Worm (Caenorhabditis elegans) whole organism, L4 larva: ENCODE measurements around the gene cnt-1.

Experiments
- D1046.2 ChIP-seq: fragments of 200-800 bp; sonication (Bioruptor generic); IDR thresholded peaks from 2 replicates; pipeline ENCODE4 v1.3.6; 2022; ENCODE audit warnings: missing genetic modification characterization, missing compliant biosample characterization
- F10B5.3 ChIP-seq: sonication (generic microtip); optimal IDR thresholded peaks from 2 replicates; lab custom pipeline; 2016; ENCODE audit warnings: mild to moderate bottlenecking, missing genetic modification characterization, missing compliant biosample characterization
- R02D3.7 ChIP-seq: fragments of 150-350 bp; sonication (generic microtip); optimal IDR thresholded peaks from 3 replicates; lab custom pipeline; 2014; ENCODE audit warnings: missing biosample characterization, missing genetic modification characterization
- Y5F2A.4 ChIP-seq: fragments of 200-800 bp; sonication (Bioruptor generic); optimal IDR thresholded peaks from 2 replicates; lab custom pipeline; 2018; ENCODE audit warnings: mild to moderate bottlenecking, missing genetic modification characterization, missing compliant biosample characterization
- Y75B8A.6 ChIP-seq: fragments of 200-800 bp; sonication (Bioruptor generic); IDR thresholded peaks from 2 replicates; pipeline ENCODE4 v1.3.6; 2022; ENCODE audit warnings: missing genetic modification reagents, missing genetic modification characterization, missing compliant biosample characterization
- ZK546.5 ChIP-seq, 2 experiments: sonication (generic microtip); optimal IDR thresholded peaks; 2 replicates each; lab custom pipeline; 2017; ENCODE audit warnings: missing biosample characterization in 2 of 2, missing genetic modification characterization in 2 of 2
- aha-1 ChIP-seq: fragments of 150-350 bp; peaks from one replicate; lab custom pipeline; 2014; ENCODE audit warnings: missing biosample characterization, missing genetic modification characterization
- aly-2 ChIP-seq: sonication (generic microtip); optimal IDR thresholded peaks from 2 replicates; lab custom pipeline; 2018; ENCODE audit warnings: missing biosample characterization, missing genetic modification characterization
- ama-1 ChIP-seq: fragments of 150-350 bp; optimal IDR thresholded peaks from 2 replicates; lab custom pipeline; 2014; ENCODE audit warnings: inconsistent platforms, mixed read lengths
- attf-4 ChIP-seq: sonication (generic microtip); optimal IDR thresholded peaks from 3 replicates; lab custom pipeline; 2017; ENCODE audit warnings: missing biosample characterization, missing genetic modification characterization
- ces-1 ChIP-seq: fragments of 150-350 bp; sonication (generic microtip); optimal IDR thresholded peaks from 4 replicates; lab custom pipeline; 2014; ENCODE audit warnings: missing biosample characterization, missing genetic modification reagents, missing genetic modification characterization
- daf-16 ChIP-seq, 3 experiments: sonication (generic microtip); optimal IDR thresholded peaks; 2 replicates each; lab custom pipeline; 2016 to 2017; ENCODE audit warnings: missing genetic modification characterization in 3 of 3, missing genetic modification reagents in 3 of 3, mild to moderate bottlenecking in 2 of 3, missing compliant biosample characterization in 2 of 3, missing biosample characterization in 1 of 3, moderate library complexity in 1 of 3
- daf-19 ChIP-seq: fragments of 200-800 bp; sonication (Bioruptor generic); conservative IDR thresholded peaks from 2 replicates; pipeline ENCODE4 v1.3.6; 2022; ENCODE audit warnings: missing genetic modification characterization, missing compliant biosample characterization
- dmd-6 ChIP-seq: fragments of 200-800 bp; sonication (Bioruptor generic); IDR thresholded peaks from 2 replicates; pipeline ENCODE4 v1.3.6; 2022; ENCODE audit warnings: missing genetic modification reagents, missing genetic modification characterization, missing compliant biosample characterization
- dmd-9 ChIP-seq: fragments of 200-800 bp; sonication (Bioruptor generic); IDR thresholded peaks from 2 replicates; pipeline ENCODE4 v1.3.6; 2022; ENCODE audit warnings: missing genetic modification reagents, missing genetic modification characterization, missing compliant biosample characterization
- dve-1 ChIP-seq: sonication (generic microtip); optimal IDR thresholded peaks from 2 replicates; lab custom pipeline; 2017; ENCODE audit warnings: antibody characterized with exemption, mild to moderate bottlenecking, missing genetic modification characterization, missing compliant biosample characterization; ENCODE audit not compliant: insufficient read depth
- egl-27 ChIP-seq: sonication (generic microtip); optimal IDR thresholded peaks from 3 replicates; lab custom pipeline; 2017; ENCODE audit warnings: missing biosample characterization, missing genetic modification reagents, missing genetic modification characterization
- egl-43 ChIP-seq: fragments of 200-800 bp; sonication (Bioruptor generic); IDR thresholded peaks from 2 replicates; pipeline ENCODE4 v1.3.6; 2022; ENCODE audit warnings: missing genetic modification reagents, missing genetic modification characterization, missing compliant biosample characterization
- hlh-11 ChIP-seq: fragments of 200-800 bp; sonication (Bioruptor generic); optimal IDR thresholded peaks from 2 replicates; lab custom pipeline; 2018; ENCODE audit warnings: mild to moderate bottlenecking, missing genetic modification characterization, missing compliant biosample characterization
- hlh-30 ChIP-seq: sonication (generic microtip); optimal IDR thresholded peaks from 2 replicates; lab custom pipeline; 2017; ENCODE audit warnings: antibody characterized with exemption, mild to moderate bottlenecking, missing genetic modification characterization, missing compliant biosample characterization; ENCODE audit not compliant: insufficient read depth
- jun-1 ChIP-seq: fragments of 150-350 bp; optimal IDR thresholded peaks from 2 replicates; lab custom pipeline; 2014; ENCODE audit warnings: missing biosample characterization, missing genetic modification reagents, missing genetic modification characterization
- lim-7 ChIP-seq: fragments of 200-800 bp; sonication (Bioruptor generic); IDR thresholded peaks from 2 replicates; pipeline ENCODE4 v1.3.6; 2022; ENCODE audit warnings: missing genetic modification characterization, missing compliant biosample characterization
- lin-1 ChIP-seq: fragments of 200-800 bp; sonication (Bioruptor generic); IDR thresholded peaks from 2 replicates; pipeline ENCODE4 v1.3.6; 2022; ENCODE audit warnings: missing genetic modification reagents, missing genetic modification characterization, missing compliant biosample characterization
- lir-3 ChIP-seq: sonication (generic microtip); optimal IDR thresholded peaks from 2 replicates; lab custom pipeline; 2016; ENCODE audit warnings: mild to moderate bottlenecking, missing genetic modification characterization, missing compliant biosample characterization
- lsy-2 ChIP-seq, 2 experiments: fragments of 150-350 bp in 1 of 2; sonication (generic microtip) in 1 of 2; optimal IDR thresholded peaks; 2 replicates each; lab custom pipeline; 2014 to 2017; ENCODE audit warnings: missing biosample characterization in 2 of 2, missing genetic modification characterization in 2 of 2
- madf-9 ChIP-seq: fragments of 200-800 bp; sonication (Bioruptor generic); conservative IDR thresholded peaks from 2 replicates; pipeline ENCODE4 v1.3.6; 2022; ENCODE audit warnings: missing genetic modification reagents, missing genetic modification characterization, missing compliant biosample characterization
- mdl-1 ChIP-seq, 2 experiments: fragments of 150-350 bp in 1 of 2; sonication (generic microtip) in 1 of 2; optimal IDR thresholded peaks; 2 replicates each; lab custom pipeline; 2014 to 2017; ENCODE audit warnings: missing biosample characterization in 2 of 2, missing genetic modification characterization in 2 of 2
- mdt-29 ChIP-seq: fragments of 200-800 bp; sonication (Bioruptor generic); IDR thresholded peaks from 2 replicates; pipeline ENCODE4 v1.3.6; 2022; ENCODE audit warnings: missing genetic modification reagents, missing genetic modification characterization, missing compliant biosample characterization
- mep-1 ChIP-seq: fragments of 150-350 bp; sonication (generic microtip); optimal IDR thresholded peaks from 3 replicates; lab custom pipeline; 2014; ENCODE audit warnings: missing biosample characterization, missing genetic modification characterization
- mes-2 ChIP-seq: sonication (generic microtip); optimal IDR thresholded peaks from 2 replicates; lab custom pipeline; 2016; ENCODE audit warnings: missing genotype, mild to moderate bottlenecking, missing genetic modification characterization, missing compliant biosample characterization; ENCODE audit not compliant: poor library complexity, severe bottlenecking
- mxl-3 ChIP-seq: fragments of 200-800 bp; sonication (Bioruptor generic); optimal IDR thresholded peaks from 2 replicates; lab custom pipeline; 2018; ENCODE audit warnings: mild to moderate bottlenecking, missing genetic modification characterization, missing compliant biosample characterization
- nhr-11 ChIP-seq: fragments of 150-350 bp; optimal IDR thresholded peaks from 2 replicates; lab custom pipeline; 2014; ENCODE audit warnings: missing biosample characterization, missing genetic modification characterization
- nhr-111 ChIP-seq: fragments of 200-800 bp; sonication (Bioruptor generic); optimal IDR thresholded peaks from 2 replicates; lab custom pipeline; 2018; ENCODE audit warnings: mild to moderate bottlenecking, missing genetic modification characterization, missing compliant biosample characterization
- nhr-28 ChIP-seq: fragments of 150-350 bp; optimal IDR thresholded peaks from 2 replicates; lab custom pipeline; 2014; ENCODE audit warnings: missing biosample characterization, missing genetic modification characterization
- nhr-41 ChIP-seq: fragments of 200-800 bp; sonication (Bioruptor generic); IDR thresholded peaks from 2 replicates; pipeline ENCODE4 v1.3.6; 2022; ENCODE audit warnings: missing genetic modification reagents, missing genetic modification characterization, missing compliant biosample characterization
- nhr-42 ChIP-seq: fragments of 200-800 bp; sonication (Bioruptor generic); IDR thresholded peaks from 2 replicates; pipeline ENCODE4 v1.3.6; 2022; ENCODE audit warnings: missing genetic modification characterization, missing compliant biosample characterization
- nhr-48 ChIP-seq: sonication (generic microtip); optimal IDR thresholded peaks from 2 replicates; lab custom pipeline; 2016; ENCODE audit warnings: mild to moderate bottlenecking, missing genetic modification characterization, missing compliant biosample characterization
- nhr-6 ChIP-seq: fragments of 150-350 bp; optimal IDR thresholded peaks from 2 replicates; lab custom pipeline; 2014; ENCODE audit warnings: missing biosample characterization, missing genetic modification characterization
- nhr-76 ChIP-seq: fragments of 150-350 bp; optimal IDR thresholded peaks from 2 replicates; lab custom pipeline; 2014; ENCODE audit warnings: missing biosample characterization, missing genetic modification characterization
- nhr-77 ChIP-seq: fragments of 150-350 bp; optimal IDR thresholded peaks from 2 replicates; lab custom pipeline; 2014; ENCODE audit warnings: missing biosample characterization, missing genetic modification characterization
- rbr-2 ChIP-seq: sonication (generic microtip); optimal IDR thresholded peaks from 2 replicates; lab custom pipeline; 2016; ENCODE audit warnings: missing genotype, missing genetic modification characterization, missing compliant biosample characterization
- saeg-2 ChIP-seq: fragments of 200-800 bp; sonication (Bioruptor generic); IDR thresholded peaks from 2 replicates; pipeline ENCODE4 v1.3.6; 2022; ENCODE audit warnings: missing genetic modification reagents, missing genetic modification characterization, missing compliant biosample characterization
- sdz-12 ChIP-seq: fragments of 200-800 bp; sonication (Bioruptor generic); optimal IDR thresholded peaks from 2 replicates; lab custom pipeline; 2018; ENCODE audit warnings: mild to moderate bottlenecking, missing genetic modification characterization, missing compliant biosample characterization
- set-16 ChIP-seq: fragments of 200-800 bp; sonication (Bioruptor generic); IDR thresholded peaks from 2 replicates; pipeline ENCODE4 v1.3.6; 2022; ENCODE audit warnings: missing genetic modification reagents, missing genetic modification characterization, missing compliant biosample characterization
- snpc-1.2 ChIP-seq: fragments of 200-800 bp; sonication (Bioruptor generic); IDR thresholded peaks from 2 replicates; pipeline ENCODE4 v1.3.6; 2022; ENCODE audit warnings: missing genetic modification reagents, missing genetic modification characterization, missing compliant biosample characterization
- tra-1 ChIP-seq: fragments of 200-800 bp; sonication (Bioruptor generic); IDR thresholded peaks from 2 replicates; pipeline ENCODE4 v1.3.6; 2022; ENCODE audit warnings: missing genetic modification reagents, missing genetic modification characterization, missing compliant biosample characterization
- unc-39 ChIP-seq: sonication (generic microtip); optimal IDR thresholded peaks from 2 replicates; lab custom pipeline; 2017; ENCODE audit warnings: missing biosample characterization, missing genetic modification characterization
- unc-62 ChIP-seq, 3 experiments: fragments of 150-350 bp in 1 of 3; sonication (generic microtip); optimal IDR thresholded peaks in 2 of 3; peaks in 1 of 3; 1 replicate in 1 of 3; 2 replicates in 2 of 3; lab custom pipeline; 2014 to 2017; ENCODE audit warnings: missing biosample characterization in 3 of 3, missing genetic modification characterization in 3 of 3, missing genetic modification reagents in 3 of 3, missing genotype in 1 of 3
- zag-1 ChIP-seq: fragments of 150-350 bp; optimal IDR thresholded peaks from 2 replicates; lab custom pipeline; 2014; ENCODE audit warnings: missing biosample characterization, missing genetic modification characterization
- zip-11 ChIP-seq: fragments of 200-800 bp; sonication (Bioruptor generic); IDR thresholded peaks from 2 replicates; pipeline ENCODE4 v1.3.6; 2022; ENCODE audit warnings: missing genetic modification characterization, missing compliant biosample characterization
- ztf-7 ChIP-seq: fragments of 150-350 bp; optimal IDR thresholded peaks from 2 replicates; lab custom pipeline; 2014; ENCODE audit warnings: missing biosample characterization, missing genetic modification characterization

cnt-1 gene

ce11 chrII:12051601-12052000 is 37.1 kb downstream of the cnt-1 start:
- no peak for TF ChIP-seq nhr-111 (GFP tag; lab: Kevin White, UChicago)
- TF ChIP-seq mep-1 (tag; lab: Kevin White, UChicago) = peak; percentile 14
- no peak for TF ChIP-seq zip-11
- peak; percentile 28 for TF ChIP-seq mxl-3 (GFP tag; lab: Kevin White, UChicago)
- TF ChIP-seq nhr-6 (tag; lab: Kevin White, UChicago) = no peak
- TF ChIP-seq nhr-77 (tag; lab: Kevin White, UChicago) = peak; percentile 4
- TF ChIP-seq saeg-2 (GFP tag; lab: Robert Waterston, UW) = no peak
- TF ChIP-seq dve-1 = peak; percentile 36
- no peak for TF ChIP-seq lir-3 (tag; lab: Kevin White, UChicago)
- TF ChIP-seq mes-2 (tag; lab: Kevin White, UChicago) = no peak
- TF ChIP-seq F10B5.3 = no peak
- TF ChIP-seq nhr-76 (tag; lab: Kevin White, UChicago) = no peak
- TF ChIP-seq ama-1 (lab: Kevin White, UChicago) = no peak
- no peak for TF ChIP-seq attf-4 (tag; lab: Kevin White, UChicago)
- no peak for TF ChIP-seq D1046.2
- no peak for TF ChIP-seq egl-43 (GFP tag; lab: Robert Waterston, UW)
- TF ChIP-seq daf-19 (GFP tag; lab: Robert Waterston, UW) = no peak
- no peak for TF ChIP-seq rbr-2 (tag; lab: Kevin White, UChicago)
- TF ChIP-seq R02D3.7 = no peak
- 0 out of 2 replicates have a peak, but pooled peaks have one; percentile 25 for TF ChIP-seq tra-1
- TF ChIP-seq aly-2 (tag; lab: Kevin White, UChicago) = no peak
- TF ChIP-seq daf-16 (GFP tag; optimal IDR thresholded peaks at IDR 0.05; lab: Kevin White, UChicago) = no peak
- no peak for TF ChIP-seq daf-16 (tag; optimal IDR thresholded peaks at IDR 0.05; lab: Kevin White, UChicago)
- peak; percentile 64 for TF ChIP-seq hlh-11
- TF ChIP-seq dmd-9 (GFP tag; lab: Robert Waterston, UW) = no peak
- TF ChIP-seq madf-9 = no peak
- TF ChIP-seq nhr-41 = no peak
- TF ChIP-seq nhr-11 = no peak
- peak; percentile 92 for TF ChIP-seq aha-1
- peak; percentile 81 for TF ChIP-seq hlh-30
- TF ChIP-seq mdt-29 = peak; percentile 74; the same call in 1 of the 2 replicates
- peak in 1 of 2 experiments; percentile 99 for TF ChIP-seq unc-62 (GFP tag; optimal IDR thresholded peaks at IDR 0.05 in 1 of 2; lab: Kevin White, UChicago)
- no peak for TF ChIP-seq unc-62 (tag; optimal IDR thresholded peaks at IDR 0.05; lab: Kevin White, UChicago)
- peak in 1 of 2 experiments; percentile 1 for TF ChIP-seq lsy-2 (tag; optimal IDR thresholded peaks at IDR 0.05; lab: Kevin White, UChicago)
- no peak for TF ChIP-seq nhr-48 (tag; lab: Kevin White, UChicago)
- no peak for TF ChIP-seq lim-7
- TF ChIP-seq lin-1 (GFP tag; lab: Robert Waterston, UW) = no peak
- no peak for TF ChIP-seq unc-39 (tag; lab: Kevin White, UChicago)
- no peak for TF ChIP-seq snpc-1.2
- no peak for TF ChIP-seq ztf-7 (tag; lab: Kevin White, UChicago)
- TF ChIP-seq ces-1 (GFP tag; lab: Kevin White, UChicago) = no peak
- TF ChIP-seq zag-1 (tag; lab: Kevin White, UChicago) = no peak
- no peak for TF ChIP-seq Y5F2A.4
- TF ChIP-seq egl-27 = no peak
- TF ChIP-seq Y75B8A.6 (GFP tag; lab: Robert Waterston, UW) = no peak
- peak; percentile 40; the same call in 1 of the 2 replicates for TF ChIP-seq dmd-6
- no peak for TF ChIP-seq sdz-12
- peak; percentile 92 for TF ChIP-seq nhr-28 (tag; lab: Kevin White, UChicago)
- TF ChIP-seq nhr-42 (GFP tag; lab: Robert Waterston, UW) = no peak
- no peak for TF ChIP-seq ZK546.5 (tag; optimal IDR thresholded peaks at IDR 0.05; lab: Kevin White, UChicago)
- no peak for TF ChIP-seq jun-1 (tag; lab: Kevin White, UChicago)
- peak in 1 of 2 experiments; percentile 78 for TF ChIP-seq mdl-1 (tag; optimal IDR thresholded peaks at IDR 0.05; lab: Kevin White, UChicago)
- no peak for TF ChIP-seq set-16 (GFP tag; lab: Robert Waterston, UW)
